Fruit fly (Drosophila melanogaster) whole organism, embryonic: Measurements from ENCODE around the gene MICAL-like.

Experiments used
- ATbp ChIP-seq: fragments of 200-800 bp; sonication (Bioruptor generic); optimal IDR thresholded peaks from 2 replicates; lab custom pipeline; 2017; ENCODE audit warnings: missing biosample characterization, mild to moderate bottlenecking, missing genetic modification characterization, missing genetic modification reagents
- Abd-B ChIP-seq: fragments of 200-800 bp; sonication (Bioruptor generic); optimal IDR thresholded peaks from 2 replicates; lab custom pipeline; 2018; ENCODE audit warnings: missing biosample characterization, mild to moderate bottlenecking, missing genetic modification characterization, moderate library complexity
- Ada2b ChIP-seq: fragments of 200-800 bp; sonication (Bioruptor generic); IDR thresholded peaks from 2 replicates; pipeline ENCODE4 v1.3.6; 2022; ENCODE audit warnings: missing biosample characterization, missing genetic modification characterization
- Blimp-1 ChIP-seq: fragments of 200-800 bp; sonication (Bioruptor generic); optimal IDR thresholded peaks from 3 replicates; lab custom pipeline; 2018; ENCODE audit warnings: missing biosample characterization, missing genetic modification characterization, mild to moderate bottlenecking, moderate library complexity, missing genetic modification reagents
- C15 ChIP-seq: fragments of 200-800 bp; sonication (Bioruptor generic); IDR thresholded peaks from 3 replicates; pipeline ENCODE4 v1.3.6; 2022; ENCODE audit warnings: missing biosample characterization, missing genetic modification characterization
- CG10543 ChIP-seq: fragments of 200-800 bp; sonication (Bioruptor generic); optimal IDR thresholded peaks from 3 replicates; lab custom pipeline; 2017; ENCODE audit warnings: missing biosample characterization, mild to moderate bottlenecking, missing genetic modification characterization, moderate library complexity
- CG10979 ChIP-seq: fragments of 200-800 bp; sonication (Bioruptor generic); optimal IDR thresholded peaks from 2 replicates; lab custom pipeline; 2018; ENCODE audit warnings: missing biosample characterization, mild to moderate bottlenecking, missing genetic modification characterization, moderate library complexity
- CG12769 ChIP-seq: fragments of 200-800 bp; sonication (Bioruptor generic); optimal IDR thresholded peaks from 2 replicates; lab custom pipeline; 2019; ENCODE audit warnings: missing biosample characterization, mild to moderate bottlenecking, missing genetic modification characterization, moderate library complexity
- CG13296 ChIP-seq: fragments of 200-800 bp; sonication (Bioruptor generic); optimal IDR thresholded peaks from 3 replicates; lab custom pipeline; 2018; ENCODE audit warnings: missing biosample characterization, mild to moderate bottlenecking, missing genetic modification characterization
- CG14014 ChIP-seq: fragments of 200-800 bp; sonication (Bioruptor generic); IDR thresholded peaks from 2 replicates; pipeline ENCODE4 v1.3.6; 2022; ENCODE audit warnings: missing biosample characterization, missing genetic modification characterization
- CG14860 ChIP-seq: fragments of 200-800 bp; sonication (Bioruptor generic); IDR thresholded peaks from 3 replicates; pipeline ENCODE4 v1.3.6; 2022; ENCODE audit warnings: missing biosample characterization, missing genetic modification characterization; ENCODE audit not compliant: partially characterized antibody
- CG15696 ChIP-seq: fragments of 200-800 bp; sonication (Bioruptor generic); optimal IDR thresholded peaks from 2 replicates; lab custom pipeline; 2019; ENCODE audit warnings: missing biosample characterization, mild to moderate bottlenecking, missing genetic modification characterization, moderate library complexity
- CG18476 ChIP-seq: fragments of 200-800 bp; sonication (Bioruptor generic); optimal IDR thresholded peaks from 2 replicates; lab custom pipeline; 2016; ENCODE audit warnings: missing biosample characterization, mild to moderate bottlenecking, missing genetic modification characterization
- CG18764 ChIP-seq: fragments of 200-800 bp; sonication (Bioruptor generic); optimal IDR thresholded peaks from 3 replicates; lab custom pipeline; 2016; ENCODE audit warnings: missing biosample characterization, missing genetic modification characterization
- CG2202 ChIP-seq: fragments of 200-800 bp; sonication (Bioruptor generic); optimal IDR thresholded peaks from 2 replicates; lab custom pipeline; 2018; ENCODE audit warnings: missing biosample characterization, mild to moderate bottlenecking, missing genetic modification characterization
- CG30403 ChIP-seq: fragments of 200-800 bp; sonication (Bioruptor generic); optimal IDR thresholded peaks from 3 replicates; lab custom pipeline; 2016; ENCODE audit warnings: missing biosample characterization, missing genetic modification characterization
- CG33213 ChIP-seq: fragments of 200-800 bp; sonication (Bioruptor generic); optimal IDR thresholded peaks from 3 replicates; lab custom pipeline; 2016; ENCODE audit warnings: missing biosample characterization, missing genetic modification characterization
- CG4360 ChIP-seq: fragments of 200-800 bp; sonication (Bioruptor generic); IDR thresholded peaks from 2 replicates; pipeline ENCODE4 v1.3.6; 2022; ENCODE audit warnings: missing biosample characterization, missing genetic modification characterization
- CG6791 ChIP-seq: fragments of 200-800 bp; sonication (Bioruptor generic); IDR thresholded peaks from 3 replicates; pipeline ENCODE4 v1.3.6; 2022; ENCODE audit warnings: missing biosample characterization, missing genetic modification characterization; ENCODE audit not compliant: partially characterized antibody
- CrebB ChIP-seq: fragments of 200-800 bp; sonication (Bioruptor generic); optimal IDR thresholded peaks from 3 replicates; lab custom pipeline; 2018; ENCODE audit warnings: missing biosample characterization, mild to moderate bottlenecking, missing genetic modification characterization
- Ets65A ChIP-seq: fragments of 200-800 bp; sonication (Bioruptor generic); peaks from one replicate; lab custom pipeline; 2016; ENCODE audit warnings: missing biosample characterization, missing genetic modification characterization
- Hand ChIP-seq: fragments of 200-800 bp; sonication (Bioruptor generic); optimal IDR thresholded peaks from 2 replicates; lab custom pipeline; 2017; ENCODE audit warnings: mild to moderate bottlenecking, missing biosample characterization, missing genetic modification reagents, missing genetic modification characterization
- Hsf ChIP-seq: fragments of 200-800 bp; sonication (Bioruptor generic); optimal IDR thresholded peaks from 3 replicates; lab custom pipeline; 2016; ENCODE audit warnings: missing biosample characterization, missing genetic modification characterization
- NFAT ChIP-seq: fragments of 200-800 bp; sonication (Bioruptor generic); IDR thresholded peaks from 2 replicates; pipeline ENCODE4 v1.3.6; 2022; ENCODE audit warnings: missing biosample characterization, missing genetic modification characterization
- NfI ChIP-seq: fragments of 200-800 bp; sonication (Bioruptor generic); optimal IDR thresholded peaks from 3 replicates; lab custom pipeline; 2018; ENCODE audit warnings: missing biosample characterization, mild to moderate bottlenecking, missing genetic modification characterization, moderate library complexity
- Opbp ChIP-seq: fragments of 200-800 bp; sonication (Bioruptor generic); IDR thresholded peaks from 3 replicates; pipeline ENCODE4 v1.3.6; 2022; ENCODE audit warnings: missing biosample characterization, missing genetic modification characterization; ENCODE audit not compliant: partially characterized antibody
- Pdp1 ChIP-seq, 2 experiments: fragments of 200-800 bp; sonication (Bioruptor generic); optimal IDR thresholded peaks; 3 replicates each; lab custom pipeline; 2016; ENCODE audit warnings: missing biosample characterization in 2 of 2, missing genetic modification characterization in 2 of 2, mild to moderate bottlenecking in 1 of 2, moderate library complexity in 1 of 2
- Xrp1 ChIP-seq: fragments of 200-800 bp; sonication (Bioruptor generic); IDR thresholded peaks from 2 replicates; pipeline ENCODE4 v1.3.6; 2022; ENCODE audit warnings: missing biosample characterization, missing genetic modification characterization
- ap ChIP-seq: fragments of 200-800 bp; sonication (Bioruptor generic); IDR thresholded peaks from 2 replicates; pipeline ENCODE4 v1.3.6; 2022; ENCODE audit warnings: missing biosample characterization, missing genetic modification characterization
- ci ChIP-seq: fragments of 200-800 bp; sonication (Bioruptor generic); IDR thresholded peaks from 3 replicates; pipeline ENCODE4 v1.3.6; 2022; ENCODE audit warnings: missing biosample characterization, missing genetic modification characterization
- dmrt11E ChIP-seq: fragments of 200-800 bp; sonication (Bioruptor generic); optimal IDR thresholded peaks from 3 replicates; lab custom pipeline; 2018; ENCODE audit warnings: missing biosample characterization, mild to moderate bottlenecking, missing genetic modification characterization, moderate library complexity
- dysf ChIP-seq: fragments of 200-800 bp; sonication (Bioruptor generic); IDR thresholded peaks from 3 replicates; pipeline ENCODE4 v1.3.6; 2022; ENCODE audit warnings: missing biosample characterization, missing genetic modification characterization
- emc ChIP-seq: fragments of 200-800 bp; sonication (Bioruptor generic); optimal IDR thresholded peaks from 2 replicates; lab custom pipeline; 2016; ENCODE audit warnings: missing biosample characterization, missing genetic modification characterization
- gcm ChIP-seq: fragments of 200-800 bp; sonication (Bioruptor generic); optimal IDR thresholded peaks from 2 replicates; lab custom pipeline; 2019; ENCODE audit warnings: missing biosample characterization, mild to moderate bottlenecking, missing genetic modification characterization, moderate library complexity
- ken ChIP-seq: fragments of 200-800 bp; sonication (Bioruptor generic); IDR thresholded peaks from 3 replicates; pipeline ENCODE4 v1.3.6; 2022; ENCODE audit warnings: missing biosample characterization, missing genetic modification characterization
- kni ChIP-seq: fragments of 200-800 bp; sonication (Bioruptor generic); optimal IDR thresholded peaks from 3 replicates; lab custom pipeline; 2017; ENCODE audit warnings: mild to moderate bottlenecking, missing biosample characterization, missing genetic modification reagents, missing genetic modification characterization
- lola ChIP-seq, 3 experiments: fragments of >200 bp in 2 of 3; fragments of 200-800 bp in 1 of 3; sonication (Bioruptor generic) in 1 of 3; optimal IDR thresholded peaks; 2 replicates each; lab custom pipeline; 2017 to 2019; ENCODE audit warnings: missing biosample characterization in 3 of 3, missing genetic modification characterization in 3 of 3, mild to moderate bottlenecking in 1 of 3, moderate library complexity in 1 of 3
- nau ChIP-seq: fragments of 200-800 bp; sonication (Bioruptor generic); optimal IDR thresholded peaks from 3 replicates; lab custom pipeline; 2017; ENCODE audit warnings: missing biosample characterization, mild to moderate bottlenecking, missing genetic modification characterization, missing genetic modification reagents
- phol ChIP-seq: fragments of 200-800 bp; sonication (Bioruptor generic); optimal IDR thresholded peaks from 3 replicates; lab custom pipeline; 2018; ENCODE audit warnings: missing biosample characterization, mild to moderate bottlenecking, missing genetic modification characterization, moderate library complexity
- pros ChIP-seq: fragments of 200-800 bp; sonication (Bioruptor generic); optimal IDR thresholded peaks from 3 replicates; lab custom pipeline; 2019; ENCODE audit warnings: missing biosample characterization, mild to moderate bottlenecking, missing genetic modification characterization, moderate library complexity
- rib ChIP-seq: fragments of 200-800 bp; sonication (Bioruptor generic); IDR thresholded peaks from 2 replicates; pipeline ENCODE4 v1.3.6; 2022; ENCODE audit warnings: missing biosample characterization, missing genetic modification characterization
- run ChIP-seq: fragments of 200-800 bp; sonication (Bioruptor generic); optimal IDR thresholded peaks from 3 replicates; lab custom pipeline; 2018; ENCODE audit warnings: missing biosample characterization, mild to moderate bottlenecking, missing genetic modification characterization
- sens ChIP-seq: fragments of 200-800 bp; sonication (Bioruptor generic); peaks from one replicate; lab custom pipeline; 2016; ENCODE audit warnings: missing biosample characterization, missing genetic modification characterization
- sqz ChIP-seq: fragments of 200-800 bp; sonication (Bioruptor generic); optimal IDR thresholded peaks from 3 replicates; lab custom pipeline; 2018; ENCODE audit warnings: missing biosample characterization, mild to moderate bottlenecking, missing genetic modification characterization
- unpg ChIP-seq: fragments of 200-800 bp; sonication (Bioruptor generic); optimal IDR thresholded peaks from 3 replicates; lab custom pipeline; 2018; ENCODE audit warnings: missing biosample characterization, mild to moderate bottlenecking, missing genetic modification characterization, moderate library complexity

MICAL-like gene

dm6 chr3L:13033361-13033760, 18.2 kb upstream of the MICAL-like start:
- TF ChIP-seq CG18476 (no peak), NFAT (no peak), CG15696 (tag; lab: Kevin White, UChicago) (peak; percentile 23), CrebB (tag; lab: Kevin White, UChicago) (no peak), ken (GFP tag; lab: Robert Waterston, UW) (0 out of 3 replicates have a peak, but pooled peaks have one; percentile 8), Opbp (GFP tag; lab: Robert Waterston, UW) (peak; percentile 28; the same call in 1 of the 3 replicates), dmrt11E (tag; lab: Kevin White, UChicago) (peak; percentile 4), CG10543 (GFP tag; lab: Kevin White, UChicago) (no peak), Blimp-1 (GFP tag; lab: Kevin White, UChicago) (peak; percentile 89), kni (GFP tag; lab: Kevin White, UChicago) (peak; percentile 24), CG14860 (0 out of 3 replicates have a peak, but pooled peaks have one; percentile 43), CG13296 (GFP tag; lab: Kevin White, UChicago) (no peak), Ets65A (GFP tag; lab: Kevin White, UChicago) (peak; percentile 4), Xrp1 (GFP tag; lab: Robert Waterston, UW) (peak; percentile 22; the same call in 1 of the 2 replicates), NfI (no peak), ATbp (GFP tag; lab: Kevin White, UChicago) (no peak), Ada2b (GFP tag; lab: Robert Waterston, UW) (no peak), C15 (GFP tag; lab: Robert Waterston, UW) (0 out of 3 replicates have a peak, but pooled peaks have one; percentile 38), CG12769 (tag; lab: Kevin White, UChicago) (no peak), CG18764 (GFP tag; lab: Kevin White, UChicago) (peak; percentile 66), sqz (GFP tag; lab: Kevin White, UChicago) (no peak), Pdp1 (GFP tag; optimal IDR thresholded peaks at IDR 0.05; lab: Kevin White, UChicago) (no peak), CG10979 (peak; percentile 39), sens (GFP tag; lab: Kevin White, UChicago) (peak; percentile 73), ci (GFP tag; lab: Robert Waterston, UW) (0 out of 3 replicates have a peak, but pooled peaks have one; percentile 15), phol (tag; lab: Kevin White, UChicago) (peak; percentile 10), CG6791 (GFP tag; lab: Robert Waterston, UW) (0 out of 3 replicates have a peak, but pooled peaks have one; percentile 24)

- TF ChIP-seq CG4360 (GFP tag; lab: Robert Waterston, UW) (peak; percentile 58), ap (GFP tag; lab: Robert Waterston, UW) (no peak), Pdp1 (GFP tag; optimal IDR thresholded peaks at IDR 0.05; lab: Kevin White, UChicago) (peak in 1 of 2 experiments; percentile 62), lola (GFP tag; optimal IDR thresholded peaks at IDR 0.05; lab: Kevin White, UChicago) (peak in 1 of 3 experiments; percentile 49), gcm (GFP tag; lab: Kevin White, UChicago) (no peak)
Measured at dm6 chr3L:13032915-13033282, 17.8 kb upstream of the MICAL-like start.

dm6 chr3L:13032085-13032914, 17.2 kb upstream of the MICAL-like start:
- no peak for TF ChIP-seq Xrp1 (GFP tag; lab: Robert Waterston, UW)
- TF ChIP-seq run (tag; lab: Kevin White, UChicago) = no peak
- peak; percentile 15 for TF ChIP-seq pros (GFP tag; lab: Kevin White, UChicago)
- no peak for TF ChIP-seq CG33213 (GFP tag; lab: Kevin White, UChicago)
- TF ChIP-seq emc (GFP tag; lab: Kevin White, UChicago) = no peak
- TF ChIP-seq Abd-B (GFP tag; lab: Kevin White, UChicago) = peak; percentile 21
- peak; percentile 85 for TF ChIP-seq sens (GFP tag; lab: Kevin White, UChicago)
- no peak for TF ChIP-seq Hsf (GFP tag; lab: Kevin White, UChicago)
- no peak for TF ChIP-seq nau
- TF ChIP-seq CG14014 (GFP tag; lab: Robert Waterston, UW) = no peak
- no peak for TF ChIP-seq Hand (GFP tag; lab: Kevin White, UChicago)
- TF ChIP-seq dysf (GFP tag; lab: Robert Waterston, UW) = 0 out of 3 replicates have a peak, but pooled peaks have one; percentile 28
- peak; percentile 15 for TF ChIP-seq CG30403
- no peak for TF ChIP-seq CG18476
- no peak for TF ChIP-seq rib (GFP tag; lab: Robert Waterston, UW)
- no peak for TF ChIP-seq unpg (GFP tag; lab: Kevin White, UChicago)
- no peak for TF ChIP-seq CG2202 (tag; lab: Kevin White, UChicago)
